Fruit fly (Drosophila melanogaster) whole organism, embryonic: ENCODE results near the gene CG43078.

Source experiments
- BEAF-32 ChIP-seq: fragments of 200-800 bp; sonication (Bioruptor generic); optimal IDR thresholded peaks from 3 replicates; lab custom pipeline; 2017; ENCODE audit warnings: missing biosample characterization, missing genetic modification characterization, mild to moderate bottlenecking, moderate library complexity, missing genetic modification reagents
- CG10462 ChIP-seq: fragments of 200-800 bp; sonication (Bioruptor generic); optimal IDR thresholded peaks from 2 replicates; lab custom pipeline; 2016; ENCODE audit warnings: missing biosample characterization, missing genetic modification characterization
- CG10565 ChIP-seq: fragments of 200-800 bp; sonication (Bioruptor generic); optimal IDR thresholded peaks from 3 replicates; lab custom pipeline; 2016; ENCODE audit warnings: missing biosample characterization, mild to moderate bottlenecking, missing genetic modification characterization
- CG13624 ChIP-seq: fragments of 200-800 bp; sonication (Bioruptor generic); optimal IDR thresholded peaks from 2 replicates; lab custom pipeline; 2016; ENCODE audit warnings: missing biosample characterization, missing genetic modification characterization
- CG15011 ChIP-seq: fragments of 200-800 bp; sonication (Bioruptor generic); optimal IDR thresholded peaks from 3 replicates; lab custom pipeline; 2018; ENCODE audit warnings: missing biosample characterization, mild to moderate bottlenecking, missing genetic modification characterization
- CG17385 ChIP-seq: fragments of 200-800 bp; sonication (Bioruptor generic); optimal IDR thresholded peaks from 3 replicates; lab custom pipeline; 2018; ENCODE audit warnings: missing biosample characterization, mild to moderate bottlenecking, missing genetic modification characterization
- CG17912 ChIP-seq: fragments of 200-800 bp; sonication (Bioruptor generic); optimal IDR thresholded peaks from 2 replicates; lab custom pipeline; 2018; ENCODE audit warnings: missing biosample characterization, mild to moderate bottlenecking, missing genetic modification characterization
- CG1792 ChIP-seq: fragments of 200-800 bp; sonication (Bioruptor generic); optimal IDR thresholded peaks from 2 replicates; lab custom pipeline; 2016; ENCODE audit warnings: missing biosample characterization, missing genetic modification characterization
- CG18262 ChIP-seq: fragments of 200-800 bp; optimal IDR thresholded peaks from 3 replicates; lab custom pipeline; 2019; ENCODE audit warnings: missing biosample characterization, mild to moderate bottlenecking, missing genetic modification characterization, moderate library complexity
- CG32772 ChIP-seq: fragments of 200-800 bp; sonication (Bioruptor generic); IDR thresholded peaks from 2 replicates; pipeline ENCODE4 v1.3.6; 2022; ENCODE audit warnings: missing biosample characterization, missing genetic modification characterization
- CG4617 ChIP-seq: fragments of 200-800 bp; sonication (Bioruptor generic); optimal IDR thresholded peaks from 3 replicates; lab custom pipeline; 2016; ENCODE audit warnings: missing biosample characterization, missing genetic modification characterization, borderline replicate concordance
- CG5180 ChIP-seq: fragments of 200-800 bp; sonication (Bioruptor generic); optimal IDR thresholded peaks from 3 replicates; lab custom pipeline; 2017; ENCODE audit warnings: missing biosample characterization, missing genetic modification characterization, mild to moderate bottlenecking, moderate library complexity, missing genetic modification reagents
- CG5245 ChIP-seq: fragments of 200-800 bp; sonication (Bioruptor generic); optimal IDR thresholded peaks from 3 replicates; lab custom pipeline; 2016; ENCODE audit warnings: missing biosample characterization, missing genetic modification characterization
- CG6654 ChIP-seq: fragments of 200-800 bp; sonication (Bioruptor generic); optimal IDR thresholded peaks from 2 replicates; lab custom pipeline; 2017; ENCODE audit warnings: missing biosample characterization, mild to moderate bottlenecking, missing genetic modification characterization
- CG6689 ChIP-seq: fragments of 200-800 bp; sonication (Bioruptor generic); IDR thresholded peaks from 2 replicates; pipeline ENCODE4 v1.3.6; 2022; ENCODE audit warnings: missing biosample characterization, missing genetic modification characterization
- CG6854 ChIP-seq: fragments of 200-800 bp; sonication (Bioruptor generic); optimal IDR thresholded peaks from 3 replicates; lab custom pipeline; 2017; ENCODE audit warnings: missing biosample characterization, mild to moderate bottlenecking, missing genetic modification characterization
- CG7271 ChIP-seq: fragments of 200-800 bp; sonication (Bioruptor generic); optimal IDR thresholded peaks from 2 replicates; lab custom pipeline; 2018; ENCODE audit warnings: missing biosample characterization, mild to moderate bottlenecking, missing genetic modification characterization, moderate library complexity
- CG7556 ChIP-seq: fragments of 200-800 bp; sonication (Bioruptor generic); optimal IDR thresholded peaks from 2 replicates; lab custom pipeline; 2017; ENCODE audit warnings: missing biosample characterization, mild to moderate bottlenecking, missing genetic modification characterization
- CG8478 ChIP-seq: fragments of >200 bp; optimal IDR thresholded peaks from 2 replicates; lab custom pipeline; 2018
- CG8924 ChIP-seq: fragments of 200-800 bp; optimal IDR thresholded peaks from 3 replicates; lab custom pipeline; 2019; ENCODE audit warnings: missing biosample characterization, mild to moderate bottlenecking, missing genetic modification characterization, moderate library complexity
- CG9876 ChIP-seq: fragments of 200-800 bp; sonication (Bioruptor generic); optimal IDR thresholded peaks from 2 replicates; lab custom pipeline; 2016; ENCODE audit warnings: missing biosample characterization, missing genetic modification characterization
- CG9932 ChIP-seq: fragments of 200-800 bp; sonication (Bioruptor generic); IDR thresholded peaks from 2 replicates; pipeline ENCODE4 v1.3.6; 2022; ENCODE audit warnings: missing biosample characterization, missing genetic modification characterization
- Chrac-16 ChIP-seq: fragments of 200-800 bp; sonication (Bioruptor generic); optimal IDR thresholded peaks from 3 replicates; lab custom pipeline; 2016; ENCODE audit warnings: missing biosample characterization, missing genetic modification characterization
- Dip3 ChIP-seq: fragments of 200-800 bp; sonication (Bioruptor generic); optimal IDR thresholded peaks from 3 replicates; lab custom pipeline; 2016; ENCODE audit warnings: missing biosample characterization, missing genetic modification characterization
- Doc2 ChIP-seq: fragments of 200-800 bp; sonication (Bioruptor generic); IDR thresholded peaks from 2 replicates; pipeline ENCODE4 v1.3.6; 2022; ENCODE audit warnings: missing biosample characterization, missing genetic modification characterization
- E2f2 ChIP-seq: fragments of 200-800 bp; sonication (Bioruptor generic); IDR thresholded peaks from 2 replicates; pipeline ENCODE4 v1.3.6; 2022; ENCODE audit warnings: missing biosample characterization, missing genetic modification characterization
- Ets97D ChIP-seq: fragments of 200-800 bp; sonication (Bioruptor generic); optimal IDR thresholded peaks from 3 replicates; lab custom pipeline; 2016; ENCODE audit warnings: missing biosample characterization, missing genetic modification characterization
- HLHmδ ChIP-seq: fragments of 200-800 bp; sonication (Bioruptor generic); optimal IDR thresholded peaks from 2 replicates; lab custom pipeline; 2018; ENCODE audit warnings: missing biosample characterization, mild to moderate bottlenecking, missing genetic modification characterization, moderate library complexity
- Hmx ChIP-seq: fragments of 200-800 bp; sonication (Bioruptor generic); optimal IDR thresholded peaks from 2 replicates; lab custom pipeline; 2016; ENCODE audit warnings: missing biosample characterization, missing genetic modification characterization
- Hr39 ChIP-seq: fragments of >200 bp; optimal IDR thresholded peaks from 2 replicates; lab custom pipeline; 2017
- MESR4 ChIP-seq: fragments of 200-800 bp; sonication (Bioruptor generic); optimal IDR thresholded peaks from 2 replicates; lab custom pipeline; 2018; ENCODE audit warnings: missing biosample characterization, mild to moderate bottlenecking, missing genetic modification characterization, moderate library complexity
- MTF-1 ChIP-seq: fragments of 200-800 bp; sonication (Bioruptor generic); optimal IDR thresholded peaks from 2 replicates; lab custom pipeline; 2018; ENCODE audit warnings: missing biosample characterization, mild to moderate bottlenecking, missing genetic modification characterization, borderline replicate concordance
- Max ChIP-seq: fragments of 200-800 bp; sonication (Bioruptor generic); optimal IDR thresholded peaks from 2 replicates; lab custom pipeline; 2016; ENCODE audit warnings: missing biosample characterization, mild to moderate bottlenecking, missing genetic modification characterization
- Med ChIP-seq: fragments of 200-800 bp; sonication (Bioruptor generic); peaks from one replicate; lab custom pipeline; 2016; ENCODE audit warnings: missing biosample characterization, missing genetic modification characterization, mild to moderate bottlenecking, inconsistent platforms, moderate library complexity
- Oli ChIP-seq: fragments of 200-800 bp; sonication (Bioruptor generic); optimal IDR thresholded peaks from 2 replicates; lab custom pipeline; 2018; ENCODE audit warnings: missing biosample characterization, mild to moderate bottlenecking, missing genetic modification characterization, moderate library complexity
- Vsx1 ChIP-seq: fragments of 200-800 bp; sonication (Bioruptor generic); optimal IDR thresholded peaks from 2 replicates; lab custom pipeline; 2017; ENCODE audit warnings: missing biosample characterization, mild to moderate bottlenecking, missing genetic modification characterization, missing genetic modification reagents
- ash1 ChIP-seq: fragments of 200-800 bp; sonication (Bioruptor generic); optimal IDR thresholded peaks from 2 replicates; lab custom pipeline; 2018; ENCODE audit warnings: missing biosample characterization, mild to moderate bottlenecking, missing genetic modification characterization
- cato ChIP-seq: fragments of 200-800 bp; sonication (Bioruptor generic); optimal IDR thresholded peaks from 2 replicates; lab custom pipeline; 2016; ENCODE audit warnings: missing biosample characterization, missing genetic modification characterization, borderline replicate concordance
- chif ChIP-seq, 2 experiments: fragments of 200-800 bp; sonication (Bioruptor generic); optimal IDR thresholded peaks; 3 replicates each; lab custom pipeline; 2016; ENCODE audit warnings: missing biosample characterization in 2 of 2, missing genetic modification characterization in 2 of 2
- ci ChIP-seq: fragments of 200-800 bp; sonication (Bioruptor generic); IDR thresholded peaks from 3 replicates; pipeline ENCODE4 v1.3.6; 2022; ENCODE audit warnings: missing biosample characterization, missing genetic modification characterization
- dm ChIP-seq: fragments of 200-800 bp; sonication (Bioruptor generic); optimal IDR thresholded peaks from 3 replicates; lab custom pipeline; 2016; ENCODE audit warnings: missing biosample characterization, missing genetic modification characterization
- gem ChIP-seq: fragments of 200-800 bp; sonication (Bioruptor generic); optimal IDR thresholded peaks from 2 replicates; lab custom pipeline; 2019; ENCODE audit warnings: missing biosample characterization, mild to moderate bottlenecking, missing genetic modification characterization, moderate library complexity
- gro ChIP-seq: fragments of 200-800 bp; sonication (Bioruptor generic); optimal IDR thresholded peaks from 2 replicates; lab custom pipeline; 2016; ENCODE audit warnings: missing biosample characterization, missing genetic modification characterization
- lmd ChIP-seq: fragments of 200-800 bp; sonication (Bioruptor generic); IDR thresholded peaks from 2 replicates; pipeline ENCODE4 v1.3.6; 2022; ENCODE audit warnings: missing biosample characterization, missing genetic modification characterization
- sc ChIP-seq, 3 experiments: fragments of >200 bp in 2 of 3; fragments of 200-800 bp in 1 of 3; sonication (Bioruptor generic) in 1 of 3; optimal IDR thresholded peaks; 2 replicates in 2 of 3; 3 replicates in 1 of 3; lab custom pipeline; 2017; ENCODE audit warnings: mild to moderate bottlenecking in 1 of 3, missing biosample characterization in 1 of 3, missing genetic modification characterization in 1 of 3, missing genetic modification reagents in 1 of 3
- so ChIP-seq: fragments of 200-800 bp; sonication (Bioruptor generic); IDR thresholded peaks from 3 replicates; pipeline ENCODE4 v1.3.6; 2022; ENCODE audit warnings: missing biosample characterization, missing genetic modification characterization
- ssp ChIP-seq: fragments of 200-800 bp; sonication (Bioruptor generic); IDR thresholded peaks from 2 replicates; pipeline ENCODE4 v1.3.6; 2022; ENCODE audit warnings: missing biosample characterization, missing genetic modification characterization
- tin ChIP-seq: fragments of 200-800 bp; sonication (Bioruptor generic); optimal IDR thresholded peaks from 3 replicates; lab custom pipeline; 2016; ENCODE audit warnings: missing biosample characterization, missing genetic modification characterization
- twi ChIP-seq: fragments of 200-800 bp; optimal IDR thresholded peaks from 2 replicates; lab custom pipeline; 2019; ENCODE audit warnings: missing biosample characterization, mild to moderate bottlenecking, missing genetic modification characterization, moderate library complexity
- unc-4 ChIP-seq: fragments of 200-800 bp; sonication (Bioruptor generic); IDR thresholded peaks from 2 replicates; pipeline ENCODE4 v1.3.6; 2022; ENCODE audit warnings: missing biosample characterization, missing genetic modification characterization; ENCODE audit not compliant: partially characterized antibody
- zen2 ChIP-seq: fragments of 200-800 bp; sonication (Bioruptor generic); IDR thresholded peaks from 3 replicates; pipeline ENCODE4 v1.3.6; 2022; ENCODE audit warnings: missing biosample characterization, missing genetic modification characterization; ENCODE audit not compliant: partially characterized antibody
- zfh2 ChIP-seq: fragments of 200-800 bp; sonication (Bioruptor generic); optimal IDR thresholded peaks from 2 replicates; lab custom pipeline; 2016; ENCODE audit warnings: missing biosample characterization, missing genetic modification characterization

CG43078 gene

dm6 chr3L:8544710-8545109 lies 31.9 kb upstream of the CG43078 start, which contains the start of gene rhea (continued):
- TF ChIP-seq unc-4 (peak; percentile 87), Oli (tag; lab: Kevin White, UChicago) (no peak), CG13624 (no peak), CG1792 (GFP tag; lab: Kevin White, UChicago) (no peak), so (GFP tag; lab: Robert Waterston, UW) (no peak), BEAF-32 (GFP tag; lab: Kevin White, UChicago) (peak; percentile 84), Max (GFP tag; lab: Kevin White, UChicago) (no peak), sc (optimal IDR thresholded peaks at IDR 0.05; lab: Kevin White, UChicago) (no peak), sc (GFP tag; optimal IDR thresholded peaks at IDR 0.05; lab: Kevin White, UChicago) (no peak), Doc2 (GFP tag; lab: Robert Waterston, UW) (no peak), CG4617 (GFP tag; lab: Kevin White, UChicago) (peak; percentile 86), lmd (GFP tag; lab: Robert Waterston, UW) (no peak), Hr39 (lab: Kevin White, UChicago) (no peak), Chrac-16 (peak; percentile 6), CG6654 (no peak), E2f2 (GFP tag; lab: Robert Waterston, UW) (peak; percentile 93), CG5245 (GFP tag; lab: Kevin White, UChicago) (no peak), CG9876 (GFP tag; lab: Kevin White, UChicago) (no peak), CG10462 (GFP tag; lab: Kevin White, UChicago) (no peak), ci (GFP tag; lab: Robert Waterston, UW) (no peak), Vsx1 (GFP tag; lab: Kevin White, UChicago) (peak; percentile 28), ash1 (GFP tag; lab: Kevin White, UChicago) (no peak), Hmx (no peak), zen2 (GFP tag; lab: Robert Waterston, UW) (peak; percentile 39; the same call in 1 of the 3 replicates), HLHmδ (GFP tag; lab: Kevin White, UChicago) (no peak), MTF-1 (no peak), CG7271 (tag; lab: Kevin White, UChicago) (no peak), CG8478 (lab: Kevin White, UChicago) (no peak), CG15011 (no peak), CG6854 (GFP tag; lab: Kevin White, UChicago) (no peak), chif (GFP tag; optimal IDR thresholded peaks at IDR 0.05; lab: Kevin White, UChicago) (no peak), gem (tag; lab: Kevin White, UChicago) (peak; percentile 40), CG32772 (GFP tag; lab: Robert Waterston, UW) (no peak), CG17912 (GFP tag; lab: Kevin White, UChicago) (no peak), cato (GFP tag; lab: Kevin White, UChicago) (no peak), CG6689 (GFP tag; lab: Robert Waterston, UW) (no peak), twi (tag; lab: Kevin White, UChicago) (no peak), CG9932 (GFP tag; lab: Robert Waterston, UW) (no peak), CG17385 (no peak), CG10565 (GFP tag; lab: Kevin White, UChicago) (no peak), MESR4 (GFP tag; lab: Kevin White, UChicago) (no peak), CG7556 (GFP tag; lab: Kevin White, UChicago) (no peak), CG8924 (tag; lab: Kevin White, UChicago) (peak; percentile 36), Ets97D (GFP tag; lab: Kevin White, UChicago) (peak; percentile 25), ssp (GFP tag; lab: Robert Waterston, UW) (no peak), dm (GFP tag; lab: Kevin White, UChicago) (no peak), CG5180 (GFP tag; lab: Kevin White, UChicago) (no peak), Dip3 (GFP tag; lab: Kevin White, UChicago) (no peak), CG18262 (tag; lab: Kevin White, UChicago) (peak; percentile 34), gro (GFP tag; lab: Kevin White, UChicago) (no peak), tin (peak; percentile 53), zfh2 (no peak), Med (GFP tag; lab: Kevin White, UChicago) (peak; percentile 56)
